Worm (Caenorhabditis elegans) whole organism, young adult: Measurements from ENCODE around the gene atf-7.

Source experiments
- B0019.2 ChIP-seq: fragments of 200-800 bp; sonication (Bioruptor generic); conservative IDR thresholded peaks from 2 replicates; pipeline ENCODE4 v1.3.6; 2022; ENCODE audit warnings: missing genetic modification reagents, missing genetic modification characterization, missing compliant biosample characterization
- B0261.1 ChIP-seq: sonication (generic microtip); optimal IDR thresholded peaks from 2 replicates; lab custom pipeline; 2016; ENCODE audit warnings: mild to moderate bottlenecking, missing genetic modification characterization, moderate library complexity, missing compliant biosample characterization
- D2030.7 ChIP-seq: fragments of 200-800 bp; sonication (Bioruptor generic); IDR thresholded peaks from 2 replicates; pipeline ENCODE4 v1.3.6; 2022; ENCODE audit warnings: missing genetic modification reagents, missing genetic modification characterization, missing compliant biosample characterization
- F23B12.7 ChIP-seq: sonication (generic microtip); optimal IDR thresholded peaks from 2 replicates; lab custom pipeline; 2017; ENCODE audit warnings: missing genetic modification characterization, mild to moderate bottlenecking, missing compliant biosample characterization, antibody characterized with exemption, moderate library complexity; ENCODE audit not compliant: insufficient read depth
- F49E8.2 ChIP-seq: sonication (generic microtip); optimal IDR thresholded peaks from 3 replicates; lab custom pipeline; 2017; ENCODE audit warnings: missing genetic modification characterization, mild to moderate bottlenecking, missing compliant biosample characterization, antibody characterized with exemption, moderate library complexity; ENCODE audit not compliant: insufficient read depth
- F57C9.4 ChIP-seq: sonication (generic microtip); optimal IDR thresholded peaks from 2 replicates; lab custom pipeline; 2017; ENCODE audit warnings: mild to moderate bottlenecking, missing genetic modification characterization, missing compliant biosample characterization
- T26A5.8 ChIP-seq: sonication (generic microtip); optimal IDR thresholded peaks from 2 replicates; lab custom pipeline; 2016; ENCODE audit warnings: missing genetic modification characterization, missing compliant biosample characterization
- Y53F4B.3 ChIP-seq: fragments of 200-800 bp; sonication (Bioruptor generic); IDR thresholded peaks from 2 replicates; pipeline ENCODE4 v1.3.6; 2022; ENCODE audit warnings: missing genetic modification reagents, missing genetic modification characterization, missing compliant biosample characterization
- atf-7 ChIP-seq: sonication (generic microtip); optimal IDR thresholded peaks from 2 replicates; lab custom pipeline; 2017; ENCODE audit warnings: mild to moderate bottlenecking, missing genetic modification characterization, missing compliant biosample characterization
- athp-1 ChIP-seq: sonication (generic microtip); optimal IDR thresholded peaks from 2 replicates; lab custom pipeline; 2017; ENCODE audit warnings: mild to moderate bottlenecking, missing genetic modification characterization, missing compliant biosample characterization
- attf-6 ChIP-seq: fragments of 200-800 bp; sonication (Bioruptor generic); IDR thresholded peaks from 2 replicates; pipeline ENCODE4 v1.3.6; 2022; ENCODE audit warnings: missing genetic modification reagents, missing genetic modification characterization, missing compliant biosample characterization
- bed-2 ChIP-seq: fragments of 200-800 bp; sonication (Bioruptor generic); IDR thresholded peaks from 2 replicates; pipeline ENCODE4 v1.3.6; 2022; ENCODE audit warnings: missing genetic modification reagents, missing genetic modification characterization, missing compliant biosample characterization
- ceh-27 ChIP-seq: fragments of 200-800 bp; sonication (Bioruptor generic); optimal IDR thresholded peaks from 2 replicates; lab custom pipeline; 2018; ENCODE audit warnings: mild to moderate bottlenecking, missing genetic modification characterization, moderate library complexity, missing compliant biosample characterization
- ceh-40 ChIP-seq: fragments of 200-800 bp; sonication (Bioruptor generic); IDR thresholded peaks from 2 replicates; pipeline ENCODE4 v1.3.6; 2022; ENCODE audit warnings: missing genetic modification characterization, missing compliant biosample characterization
- ceh-79 ChIP-seq: sonication (generic microtip); optimal IDR thresholded peaks from 2 replicates; lab custom pipeline; 2017; ENCODE audit warnings: mild to moderate bottlenecking, missing genetic modification characterization, missing compliant biosample characterization
- ceh-91 ChIP-seq: fragments of 200-800 bp; sonication (Bioruptor generic); IDR thresholded peaks from 2 replicates; pipeline ENCODE4 v1.3.6; 2022; ENCODE audit warnings: missing genetic modification reagents, missing genetic modification characterization, missing compliant biosample characterization
- chd-7 ChIP-seq: sonication (generic microtip); optimal IDR thresholded peaks from 2 replicates; lab custom pipeline; 2016; ENCODE audit warnings: mild to moderate bottlenecking, missing genetic modification characterization, moderate library complexity, missing compliant biosample characterization
- dox-1 ChIP-seq: fragments of 200-800 bp; sonication (Bioruptor generic); IDR thresholded peaks from 2 replicates; pipeline ENCODE4 v1.3.6; 2022; ENCODE audit warnings: missing genetic modification reagents, missing genetic modification characterization, missing compliant biosample characterization
- dpl-1 ChIP-seq: fragments of 150-350 bp; optimal IDR thresholded peaks from 2 replicates; lab custom pipeline; 2014; ENCODE audit warnings: missing biosample characterization, missing genetic modification reagents, missing genetic modification characterization
- egl-44 ChIP-seq: fragments of 200-800 bp; sonication (Bioruptor generic); IDR thresholded peaks from 2 replicates; pipeline ENCODE4 v1.3.6; 2022; ENCODE audit warnings: missing genetic modification reagents, missing genetic modification characterization, missing compliant biosample characterization
- ekl-4 ChIP-seq: fragments of 200-800 bp; sonication (Bioruptor generic); IDR thresholded peaks from 2 replicates; pipeline ENCODE4 v1.3.6; 2022; ENCODE audit warnings: missing genetic modification reagents, missing genetic modification characterization, missing compliant biosample characterization
- ets-4 ChIP-seq: fragments of 200-800 bp; sonication (Bioruptor generic); optimal IDR thresholded peaks from 2 replicates; lab custom pipeline; 2018; ENCODE audit warnings: mild to moderate bottlenecking, missing genetic modification characterization, missing compliant biosample characterization
- gei-17 ChIP-seq: fragments of 200-800 bp; sonication (Bioruptor generic); optimal IDR thresholded peaks from 2 replicates; lab custom pipeline; 2018; ENCODE audit warnings: mild to moderate bottlenecking, missing genetic modification characterization, missing compliant biosample characterization
- hlh-26 ChIP-seq: fragments of 200-800 bp; sonication (Bioruptor generic); conservative IDR thresholded peaks from 2 replicates; pipeline ENCODE4 v1.3.6; 2022; ENCODE audit warnings: missing genetic modification reagents, missing genetic modification characterization, missing compliant biosample characterization
- hmg-1.2 ChIP-seq: fragments of 200-800 bp; sonication (Bioruptor generic); IDR thresholded peaks from 2 replicates; pipeline ENCODE4 v1.3.6; 2022; ENCODE audit warnings: missing genetic modification reagents, missing genetic modification characterization, missing compliant biosample characterization
- hsf-1 ChIP-seq: fragments of 200-800 bp; sonication (Bioruptor generic); IDR thresholded peaks from 2 replicates; pipeline ENCODE4 v1.3.6; 2022; ENCODE audit warnings: missing genetic modification reagents, missing genetic modification characterization, missing compliant biosample characterization
- lag-1 ChIP-seq: fragments of 200-800 bp; sonication (Bioruptor generic); IDR thresholded peaks from 2 replicates; pipeline ENCODE4 v1.3.6; 2022; ENCODE audit warnings: missing genetic modification reagents, missing genetic modification characterization, missing compliant biosample characterization
- lin-26 ChIP-seq: fragments of 200-800 bp; sonication (Bioruptor generic); IDR thresholded peaks from 2 replicates; pipeline ENCODE4 v1.3.6; 2022; ENCODE audit warnings: missing genetic modification reagents, missing genetic modification characterization, missing compliant biosample characterization
- lir-1 ChIP-seq: fragments of 200-800 bp; sonication (Bioruptor generic); conservative IDR thresholded peaks from 2 replicates; pipeline ENCODE4 v1.3.6; 2022; ENCODE audit warnings: missing genetic modification reagents, missing genetic modification characterization, missing compliant biosample characterization
- lsy-27 ChIP-seq: sonication (generic microtip); optimal IDR thresholded peaks from 2 replicates; lab custom pipeline; 2017; ENCODE audit warnings: missing genetic modification characterization, mild to moderate bottlenecking, missing compliant biosample characterization, antibody characterized with exemption, missing genotype, borderline replicate concordance; ENCODE audit not compliant: insufficient read depth
- madf-3 ChIP-seq: fragments of 200-800 bp; sonication (Bioruptor generic); IDR thresholded peaks from 2 replicates; pipeline ENCODE4 v1.3.6; 2022; ENCODE audit warnings: missing genetic modification reagents, missing genetic modification characterization, missing compliant biosample characterization
- mel-28 ChIP-seq: sonication (generic microtip); optimal IDR thresholded peaks from 2 replicates; lab custom pipeline; 2016; ENCODE audit warnings: borderline replicate concordance, mild to moderate bottlenecking, missing genetic modification characterization, missing compliant biosample characterization
- mes-4 ChIP-seq: sonication (generic microtip); optimal IDR thresholded peaks from 2 replicates; lab custom pipeline; 2016; ENCODE audit warnings: missing genotype, missing genetic modification characterization, missing compliant biosample characterization
- nfyb-1 ChIP-seq: fragments of 200-800 bp; sonication (Bioruptor generic); IDR thresholded peaks from 2 replicates; pipeline ENCODE4 v1.3.6; 2022; ENCODE audit warnings: missing genetic modification reagents, missing genetic modification characterization, missing compliant biosample characterization
- nhr-120 ChIP-seq: fragments of 200-800 bp; sonication (Bioruptor generic); IDR thresholded peaks from 2 replicates; pipeline ENCODE4 v1.3.6; 2022; ENCODE audit warnings: missing genetic modification characterization, missing compliant biosample characterization
- rcor-1 ChIP-seq: fragments of 200-800 bp; sonication (Bioruptor generic); IDR thresholded peaks from 2 replicates; pipeline ENCODE4 v1.3.6; 2022; ENCODE audit warnings: missing genetic modification reagents, missing genetic modification characterization, missing compliant biosample characterization
- rec-8 ChIP-seq, 2 experiments: sonication (generic microtip); optimal IDR thresholded peaks; 2 replicates each; lab custom pipeline; 2016; ENCODE audit warnings: mild to moderate bottlenecking in 2 of 2, missing genetic modification characterization in 2 of 2, missing genetic modification reagents in 2 of 2, missing genotype in 2 of 2, missing biosample characterization in 1 of 2, missing compliant biosample characterization in 1 of 2, moderate library complexity in 1 of 2
- rpc-1 ChIP-seq, 2 experiments: fragments of 150-350 bp in 1 of 2; sonication (generic microtip) in 1 of 2; optimal IDR thresholded peaks; 2 replicates each; lab custom pipeline; 2014 to 2018; ENCODE audit warnings: missing biosample characterization in 1 of 2, missing genetic modification characterization in 1 of 2, missing genetic modification reagents in 1 of 2, missing genotype in 1 of 2
- snpc-1.3 ChIP-seq: sonication (generic microtip); optimal IDR thresholded peaks from 2 replicates; lab custom pipeline; 2017; ENCODE audit warnings: missing genetic modification characterization, mild to moderate bottlenecking, missing compliant biosample characterization, antibody characterized with exemption, moderate library complexity, missing genotype, missing genetic modification reagents; ENCODE audit not compliant: insufficient read depth
- somi-1 ChIP-seq: fragments of 200-800 bp; sonication (Bioruptor generic); optimal IDR thresholded peaks from 2 replicates; lab custom pipeline; 2018; ENCODE audit warnings: mild to moderate bottlenecking, missing genetic modification characterization, missing compliant biosample characterization
- sptf-2 ChIP-seq: fragments of 200-800 bp; sonication (Bioruptor generic); optimal IDR thresholded peaks from 2 replicates; lab custom pipeline; 2018; ENCODE audit warnings: mild to moderate bottlenecking, missing genetic modification characterization, missing compliant biosample characterization
- tbp1 ChIP-seq: fragments of 200-800 bp; sonication (Bioruptor generic); optimal IDR thresholded peaks from 2 replicates; lab custom pipeline; 2018; ENCODE audit warnings: mild to moderate bottlenecking, missing genetic modification characterization, missing compliant biosample characterization
- unc-130 ChIP-seq: sonication (generic microtip); optimal IDR thresholded peaks from 2 replicates; lab custom pipeline; 2016; ENCODE audit warnings: missing genetic modification reagents, missing genetic modification characterization, missing compliant biosample characterization
- ztf-3 ChIP-seq: fragments of 200-800 bp; sonication (Bioruptor generic); optimal IDR thresholded peaks from 2 replicates; lab custom pipeline; 2018; ENCODE audit warnings: mild to moderate bottlenecking, missing genetic modification characterization, missing compliant biosample characterization
- ztf-6 ChIP-seq: fragments of 200-800 bp; sonication (Bioruptor generic); IDR thresholded peaks from 2 replicates; pipeline ENCODE4 v1.3.6; 2022; ENCODE audit warnings: missing genetic modification reagents, missing genetic modification characterization, missing compliant biosample characterization

atf-7 gene

DNA sequence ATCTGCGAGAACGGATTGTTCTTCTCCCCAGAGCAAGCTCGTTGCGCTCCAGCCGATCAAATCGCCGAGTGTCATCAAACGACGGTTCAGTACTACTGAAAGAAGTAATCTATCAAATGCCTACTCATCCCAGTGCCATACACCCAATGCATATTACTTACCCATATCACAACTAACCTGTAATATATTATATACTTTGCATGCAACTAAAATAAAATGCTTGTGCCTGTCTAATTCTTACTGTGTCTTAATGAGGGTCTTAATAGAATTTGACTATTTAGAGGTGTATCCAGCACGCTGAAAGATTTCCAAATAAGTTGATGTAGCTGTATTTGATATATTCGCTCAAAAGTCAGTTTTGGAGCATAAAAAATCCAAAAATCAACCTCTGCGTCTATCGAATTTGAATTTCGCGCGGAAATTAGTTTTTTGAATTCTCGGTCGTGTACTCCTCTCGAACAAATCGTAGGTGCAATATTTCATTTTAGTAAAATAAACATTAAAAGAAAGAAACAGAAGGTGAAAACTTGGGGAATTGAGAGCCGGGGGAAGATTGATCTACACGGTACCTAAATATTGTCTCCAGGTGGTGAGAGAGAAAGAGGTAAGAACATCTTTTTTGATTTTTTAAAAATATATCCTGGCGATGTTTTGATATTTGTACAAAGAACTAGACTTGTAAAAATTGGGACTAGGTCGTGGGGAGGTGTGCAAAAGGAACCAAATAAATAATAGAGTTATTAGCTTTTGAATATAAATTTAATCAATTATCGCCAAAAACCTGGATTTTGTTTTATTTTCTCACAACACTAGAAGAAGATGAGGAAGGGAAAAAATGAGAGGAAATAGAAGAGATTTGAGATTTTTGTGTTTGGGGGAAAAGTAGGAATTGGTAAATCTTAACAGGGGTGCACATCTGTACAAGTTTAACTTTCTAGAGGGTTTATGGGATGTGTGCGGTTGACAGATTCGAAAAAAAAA is 7.4 kb downstream of the atf-7 start (continued):
- 0 out of 2 replicates have a peak, but pooled peaks have one; percentile 68 for TF ChIP-seq madf-3 (GFP tag; lab: Robert Waterston, UW)
- no peak for TF ChIP-seq ztf-3 (GFP tag; lab: Kevin White, UChicago)
- TF ChIP-seq hsf-1 (GFP tag; lab: Robert Waterston, UW), result peak; percentile 66
- peak; percentile 33 for TF ChIP-seq F23B12.7 (tag; lab: Kevin White, UChicago)
- peak; percentile 95 for TF ChIP-seq atf-7 (tag; lab: Kevin White, UChicago)
- TF ChIP-seq attf-6 (GFP tag; lab: Robert Waterston, UW), result peak; percentile 79
- TF ChIP-seq rec-8 (tag; optimal IDR thresholded peaks at IDR 0.05; lab: Kevin White, UChicago), result no peak
- no peak for TF ChIP-seq lag-1 (GFP tag; lab: Robert Waterston, UW)
- TF ChIP-seq rcor-1 (GFP tag; lab: Robert Waterston, UW), result peak; percentile 42; the same call in 1 of the 2 replicates
- no peak for TF ChIP-seq sptf-2 (GFP tag; lab: Kevin White, UChicago)
- TF ChIP-seq mel-28 (tag; lab: Kevin White, UChicago), result no peak
- TF ChIP-seq ceh-27 (GFP tag; lab: Kevin White, UChicago), result no peak
- no peak for TF ChIP-seq ztf-6 (GFP tag; lab: Robert Waterston, UW)
- TF ChIP-seq F49E8.2, result peak; percentile 74
- TF ChIP-seq hmg-1.2 (GFP tag; lab: Robert Waterston, UW), result peak; percentile 53
- TF ChIP-seq gei-17 (GFP tag; lab: Kevin White, UChicago), result peak; percentile 17
- no peak for TF ChIP-seq bed-2
- TF ChIP-seq hlh-26 (GFP tag; lab: Robert Waterston, UW), result no peak
- peak; percentile 52 for TF ChIP-seq ceh-79 (tag; lab: Kevin White, UChicago)
- TF ChIP-seq somi-1 (GFP tag; lab: Kevin White, UChicago), result no peak
- peak; percentile 78; the same call in 1 of the 2 replicates for TF ChIP-seq D2030.7 (GFP tag; lab: Robert Waterston, UW)
- no peak for TF ChIP-seq rpc-1 (optimal IDR thresholded peaks at IDR 0.05; lab: Kevin White, UChicago)
- no peak for TF ChIP-seq rpc-1 (tag; optimal IDR thresholded peaks at IDR 0.05; lab: Kevin White, UChicago)
- TF ChIP-seq unc-130 (GFP tag; lab: Kevin White, UChicago), result peak; percentile 63
- no peak for TF ChIP-seq B0019.2 (GFP tag; lab: Robert Waterston, UW)
- peak; percentile 63 for TF ChIP-seq dox-1 (GFP tag; lab: Robert Waterston, UW)
- TF ChIP-seq dpl-1, result peak; percentile 54
- peak; percentile 50 for TF ChIP-seq T26A5.8 (tag; lab: Kevin White, UChicago)
- TF ChIP-seq lin-26, result no peak
- TF ChIP-seq lir-1, result no peak; the same call in 1 of the 2 replicates
- peak; percentile 66; the same call in 1 of the 2 replicates for TF ChIP-seq nfyb-1
- no peak for TF ChIP-seq ets-4 (GFP tag; lab: Kevin White, UChicago)
- TF ChIP-seq nhr-120, result 0 out of 2 replicates have a peak, but pooled peaks have one; percentile 13
- TF ChIP-seq snpc-1.3 (tag; lab: Kevin White, UChicago), result peak; percentile 85
- peak; percentile 43 for TF ChIP-seq tbp1
- TF ChIP-seq mes-4, result peak; percentile 28
- TF ChIP-seq ekl-4 (GFP tag; lab: Robert Waterston, UW), result peak; percentile 80
- no peak for TF ChIP-seq lsy-27
- 0 out of 2 replicates have a peak, but pooled peaks have one; percentile 7 for TF ChIP-seq egl-44 (GFP tag; lab: Robert Waterston, UW)
- TF ChIP-seq athp-1 (tag; lab: Kevin White, UChicago), result peak; percentile 92
- TF ChIP-seq ceh-91 (GFP tag; lab: Robert Waterston, UW), result peak; percentile 57
- peak; percentile 4; the same call in 1 of the 2 replicates for TF ChIP-seq Y53F4B.3 (GFP tag; lab: Robert Waterston, UW)
- peak; percentile 27 for TF ChIP-seq B0261.1 (tag; lab: Kevin White, UChicago)
- TF ChIP-seq ceh-40 (GFP tag; lab: Robert Waterston, UW), result no peak; the same call in 1 of the 2 replicates
- no peak for TF ChIP-seq F57C9.4 (tag; lab: Kevin White, UChicago)
- peak; percentile 28 for TF ChIP-seq chd-7 (tag; lab: Kevin White, UChicago)
